Fruit fly (Drosophila melanogaster) whole organism, embryonic: ENCODE measurements around the gene CG7135.

Experiments
- Bgb ChIP-seq: fragments of 200-800 bp; sonication (Bioruptor generic); IDR thresholded peaks from 2 replicates; pipeline ENCODE4 v1.3.6; 2022; ENCODE audit warnings: missing biosample characterization, missing genetic modification characterization; ENCODE audit not compliant: partially characterized antibody
- CG11093 ChIP-seq: fragments of 200-800 bp; sonication (Bioruptor generic); IDR thresholded peaks from 3 replicates; pipeline ENCODE4 v1.3.6; 2022; ENCODE audit warnings: missing biosample characterization, missing genetic modification characterization
- CG11456 ChIP-seq: fragments of 200-800 bp; sonication (Bioruptor generic); IDR thresholded peaks from 3 replicates; pipeline ENCODE4 v1.3.6; 2022; ENCODE audit warnings: missing biosample characterization, missing genetic modification characterization
- CG11723 ChIP-seq: fragments of 200-800 bp; sonication (Bioruptor generic); optimal IDR thresholded peaks from 2 replicates; lab custom pipeline; 2017; ENCODE audit warnings: missing biosample characterization, mild to moderate bottlenecking, missing genetic modification characterization
- CG12219 ChIP-seq: fragments of 200-800 bp; sonication (Bioruptor generic); optimal IDR thresholded peaks from 3 replicates; lab custom pipeline; 2018; ENCODE audit warnings: missing biosample characterization, mild to moderate bottlenecking, missing genetic modification characterization
- CG14667 ChIP-seq: fragments of 200-800 bp; sonication (Bioruptor generic); IDR thresholded peaks from 2 replicates; pipeline ENCODE4 v1.3.6; 2022; ENCODE audit warnings: missing biosample characterization, missing genetic modification characterization
- CG15269 ChIP-seq: fragments of 200-800 bp; sonication (Bioruptor generic); optimal IDR thresholded peaks from 2 replicates; lab custom pipeline; 2018; ENCODE audit warnings: missing biosample characterization, mild to moderate bottlenecking, missing genetic modification characterization, moderate library complexity
- CG1603 ChIP-seq: fragments of 200-800 bp; sonication (Bioruptor generic); optimal IDR thresholded peaks from 2 replicates; lab custom pipeline; 2019; ENCODE audit warnings: missing biosample characterization, mild to moderate bottlenecking, missing genetic modification characterization, moderate library complexity
- CG17328 ChIP-seq: fragments of 200-800 bp; sonication (Bioruptor generic); IDR thresholded peaks from 2 replicates; pipeline ENCODE4 v1.3.6; 2022; ENCODE audit warnings: missing biosample characterization, missing genetic modification characterization
- CG17359 ChIP-seq: fragments of 200-800 bp; sonication (Bioruptor generic); optimal IDR thresholded peaks from 3 replicates; lab custom pipeline; 2018; ENCODE audit warnings: missing biosample characterization, mild to moderate bottlenecking, missing genetic modification characterization, moderate library complexity
- CG17385 ChIP-seq: fragments of 200-800 bp; sonication (Bioruptor generic); optimal IDR thresholded peaks from 3 replicates; lab custom pipeline; 2018; ENCODE audit warnings: missing biosample characterization, mild to moderate bottlenecking, missing genetic modification characterization
- CG1792 ChIP-seq: fragments of 200-800 bp; sonication (Bioruptor generic); optimal IDR thresholded peaks from 2 replicates; lab custom pipeline; 2016; ENCODE audit warnings: missing biosample characterization, missing genetic modification characterization
- CG30431 ChIP-seq: fragments of 200-800 bp; sonication (Bioruptor generic); optimal IDR thresholded peaks from 2 replicates; lab custom pipeline; 2017; ENCODE audit warnings: missing biosample characterization, missing genetic modification characterization
- CG7987 ChIP-seq: fragments of 200-800 bp; sonication (Bioruptor generic); optimal IDR thresholded peaks from 2 replicates; lab custom pipeline; 2018; ENCODE audit warnings: missing biosample characterization, mild to moderate bottlenecking, missing genetic modification characterization, moderate library complexity
- CG8290 ChIP-seq, 3 experiments: fragments of 200-800 bp; sonication (Bioruptor generic); optimal IDR thresholded peaks; 2 replicates each; lab custom pipeline; 2016 to 2019; ENCODE audit warnings: missing biosample characterization in 3 of 3, missing genetic modification characterization in 3 of 3, mild to moderate bottlenecking in 2 of 3, moderate library complexity in 1 of 3
- CG8359 ChIP-seq: fragments of 200-800 bp; sonication (Bioruptor generic); optimal IDR thresholded peaks from 2 replicates; lab custom pipeline; 2017; ENCODE audit warnings: missing biosample characterization, mild to moderate bottlenecking, missing genetic modification characterization, borderline replicate concordance
- CG8765 ChIP-seq: fragments of 200-800 bp; sonication (Bioruptor generic); IDR thresholded peaks from 2 replicates; pipeline ENCODE4 v1.3.6; 2022; ENCODE audit warnings: missing biosample characterization, missing genetic modification characterization
- CG9609 ChIP-seq: fragments of 200-800 bp; sonication (Bioruptor generic); optimal IDR thresholded peaks from 3 replicates; lab custom pipeline; 2016; ENCODE audit warnings: missing biosample characterization, missing genetic modification characterization
- CG9932 ChIP-seq: fragments of 200-800 bp; sonication (Bioruptor generic); IDR thresholded peaks from 2 replicates; pipeline ENCODE4 v1.3.6; 2022; ENCODE audit warnings: missing biosample characterization, missing genetic modification characterization
- Camta ChIP-seq: fragments of 200-800 bp; sonication (Bioruptor generic); optimal IDR thresholded peaks from 2 replicates; lab custom pipeline; 2016; ENCODE audit warnings: missing biosample characterization, missing genetic modification characterization
- D19B ChIP-seq: fragments of 200-800 bp; sonication (Bioruptor generic); optimal IDR thresholded peaks from 2 replicates; lab custom pipeline; 2017; ENCODE audit warnings: missing biosample characterization, mild to moderate bottlenecking, missing genetic modification characterization
- E2f1 ChIP-seq: fragments of 200-800 bp; sonication (Bioruptor generic); IDR thresholded peaks from 2 replicates; pipeline ENCODE4 v1.3.6; 2022; ENCODE audit warnings: missing biosample characterization, missing genetic modification characterization
- Ets65A ChIP-seq: fragments of 200-800 bp; sonication (Bioruptor generic); peaks from one replicate; lab custom pipeline; 2016; ENCODE audit warnings: missing biosample characterization, missing genetic modification characterization
- GATAe ChIP-seq: fragments of 200-800 bp; sonication (Bioruptor generic); conservative IDR thresholded peaks from 2 replicates; pipeline ENCODE4 v1.3.6; 2022; ENCODE audit warnings: missing biosample characterization, missing genetic modification characterization
- HLHmδ ChIP-seq: fragments of 200-800 bp; sonication (Bioruptor generic); optimal IDR thresholded peaks from 2 replicates; lab custom pipeline; 2018; ENCODE audit warnings: missing biosample characterization, mild to moderate bottlenecking, missing genetic modification characterization, moderate library complexity
- Hr51 ChIP-seq, 2 experiments: fragments of 200-800 bp; sonication (Bioruptor generic); optimal IDR thresholded peaks; 2 replicates in 1 of 2; 3 replicates in 1 of 2; lab custom pipeline; 2016 to 2018; ENCODE audit warnings: missing biosample characterization in 2 of 2, missing genetic modification characterization in 2 of 2, mild to moderate bottlenecking in 1 of 2, moderate library complexity in 1 of 2
- Hr78 ChIP-seq, 2 experiments: fragments of 200-800 bp in 1 of 2; fragments of >200 bp in 1 of 2; sonication (Bioruptor generic) in 1 of 2; optimal IDR thresholded peaks; 2 replicates each; lab custom pipeline; 2017 to 2019; ENCODE audit warnings: missing biosample characterization in 2 of 2, missing genetic modification characterization in 2 of 2, mild to moderate bottlenecking in 1 of 2, moderate library complexity in 1 of 2
- Hsf ChIP-seq: fragments of 200-800 bp; sonication (Bioruptor generic); optimal IDR thresholded peaks from 3 replicates; lab custom pipeline; 2016; ENCODE audit warnings: missing biosample characterization, missing genetic modification characterization
- Jarid2 ChIP-seq: fragments of 200-800 bp; sonication (Bioruptor generic); optimal IDR thresholded peaks from 3 replicates; lab custom pipeline; 2017; ENCODE audit warnings: mild to moderate bottlenecking, missing biosample characterization, missing genetic modification reagents, missing genetic modification characterization
- MBD-R2 ChIP-seq: fragments of 200-800 bp; sonication (Bioruptor generic); IDR thresholded peaks from 2 replicates; pipeline ENCODE4 v1.3.6; 2022; ENCODE audit warnings: missing biosample characterization, missing genetic modification characterization
- Med ChIP-seq: fragments of 200-800 bp; sonication (Bioruptor generic); peaks from one replicate; lab custom pipeline; 2016; ENCODE audit warnings: missing biosample characterization, missing genetic modification characterization, mild to moderate bottlenecking, inconsistent platforms, moderate library complexity
- Oli ChIP-seq: fragments of 200-800 bp; sonication (Bioruptor generic); optimal IDR thresholded peaks from 2 replicates; lab custom pipeline; 2018; ENCODE audit warnings: missing biosample characterization, mild to moderate bottlenecking, missing genetic modification characterization, moderate library complexity
- Ptx1 ChIP-seq: fragments of 200-800 bp; sonication (Bioruptor generic); IDR thresholded peaks from 2 replicates; pipeline ENCODE4 v1.3.6; 2022; ENCODE audit warnings: missing biosample characterization, missing genetic modification characterization
- Six4 ChIP-seq: fragments of 200-800 bp; sonication (Bioruptor generic); optimal IDR thresholded peaks from 2 replicates; lab custom pipeline; 2016; ENCODE audit warnings: missing biosample characterization, missing genetic modification characterization
- Tbp ChIP-seq: fragments of >200 bp; optimal IDR thresholded peaks from 2 replicates; lab custom pipeline; 2018; ENCODE audit warnings: missing biosample characterization, missing genetic modification characterization
- dmrt11E ChIP-seq: fragments of 200-800 bp; sonication (Bioruptor generic); optimal IDR thresholded peaks from 3 replicates; lab custom pipeline; 2018; ENCODE audit warnings: missing biosample characterization, mild to moderate bottlenecking, missing genetic modification characterization, moderate library complexity
- dysf ChIP-seq: fragments of 200-800 bp; sonication (Bioruptor generic); IDR thresholded peaks from 3 replicates; pipeline ENCODE4 v1.3.6; 2022; ENCODE audit warnings: missing biosample characterization, missing genetic modification characterization
- esg ChIP-seq: fragments of 200-800 bp; sonication (Bioruptor generic); conservative IDR thresholded peaks from 2 replicates; pipeline ENCODE4 v1.3.6; 2022; ENCODE audit warnings: missing biosample characterization, missing genetic modification characterization
- fd3F ChIP-seq: fragments of 200-800 bp; sonication (Bioruptor generic); optimal IDR thresholded peaks from 2 replicates; lab custom pipeline; 2018; ENCODE audit warnings: missing biosample characterization, mild to moderate bottlenecking, missing genetic modification characterization, moderate library complexity
- gem ChIP-seq: fragments of 200-800 bp; sonication (Bioruptor generic); optimal IDR thresholded peaks from 2 replicates; lab custom pipeline; 2019; ENCODE audit warnings: missing biosample characterization, mild to moderate bottlenecking, missing genetic modification characterization, moderate library complexity
- ind ChIP-seq: fragments of 200-800 bp; sonication (Bioruptor generic); optimal IDR thresholded peaks from 3 replicates; lab custom pipeline; 2016; ENCODE audit warnings: missing biosample characterization, missing genetic modification characterization
- ken ChIP-seq: fragments of 200-800 bp; sonication (Bioruptor generic); IDR thresholded peaks from 3 replicates; pipeline ENCODE4 v1.3.6; 2022; ENCODE audit warnings: missing biosample characterization, missing genetic modification characterization
- lmd ChIP-seq: fragments of 200-800 bp; sonication (Bioruptor generic); IDR thresholded peaks from 2 replicates; pipeline ENCODE4 v1.3.6; 2022; ENCODE audit warnings: missing biosample characterization, missing genetic modification characterization
- pita ChIP-seq: fragments of 200-800 bp; sonication (Bioruptor generic); optimal IDR thresholded peaks from 2 replicates; lab custom pipeline; 2017; ENCODE audit warnings: missing biosample characterization, mild to moderate bottlenecking, missing genetic modification characterization
- prd ChIP-seq, 3 experiments: fragments of >200 bp in 2 of 3; fragments of 200-800 bp in 1 of 3; sonication (Bioruptor generic) in 1 of 3; optimal IDR thresholded peaks in 2 of 3; IDR thresholded peaks in 1 of 3; 2 replicates in 2 of 3; 3 replicates in 1 of 3; pipeline versions ENCODE4 v1.3.6 to Lab custom; 2017 to 2022; ENCODE audit warnings: missing biosample characterization in 1 of 3, missing genetic modification characterization in 1 of 3
- sisA ChIP-seq: fragments of 200-800 bp; sonication (Bioruptor generic); IDR thresholded peaks from 2 replicates; pipeline ENCODE4 v1.3.6; 2022; ENCODE audit warnings: missing biosample characterization, missing genetic modification characterization
- sr ChIP-seq: fragments of 200-800 bp; sonication (Bioruptor generic); IDR thresholded peaks from 3 replicates; pipeline ENCODE4 v1.3.6; 2022; ENCODE audit warnings: missing biosample characterization, missing genetic modification characterization
- tll ChIP-seq, 2 experiments: fragments of 200-800 bp in 1 of 2; fragments of >200 bp in 1 of 2; sonication (Bioruptor generic) in 1 of 2; optimal IDR thresholded peaks; 2 replicates each; lab custom pipeline; 2017 to 2019; ENCODE audit warnings: missing biosample characterization in 2 of 2, missing genetic modification characterization in 2 of 2, mild to moderate bottlenecking in 1 of 2, moderate library complexity in 1 of 2
- wdn ChIP-seq: fragments of 200-800 bp; sonication (Bioruptor generic); IDR thresholded peaks from 2 replicates; pipeline ENCODE4 v1.3.6; 2022; ENCODE audit warnings: missing biosample characterization, missing genetic modification characterization

The CG7135 gene

DNA sequence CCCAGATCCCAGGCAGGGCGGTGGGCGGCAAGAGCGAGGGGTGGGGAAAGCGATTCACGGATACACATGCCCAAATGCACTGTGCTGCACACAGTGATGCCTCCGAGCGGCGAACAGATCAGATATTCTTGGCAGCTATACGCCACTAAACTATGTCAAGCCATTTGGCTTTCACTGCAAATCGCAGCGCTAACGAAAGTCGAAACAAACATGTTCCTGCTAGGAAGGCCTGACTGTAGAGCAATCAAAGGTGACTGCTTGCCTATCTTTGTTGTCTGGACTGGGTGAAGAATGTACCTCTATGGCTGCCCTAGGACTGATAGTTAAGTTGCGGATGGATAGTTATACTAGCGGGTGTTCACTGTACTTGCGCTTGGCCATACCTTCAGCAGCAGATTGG, 32.6 kb downstream of the CG7135 start (continued):
- TF ChIP-seq esg (GFP tag; lab: Robert Waterston, UW) (0 out of 2 replicates have a peak, but pooled peaks have one; percentile 13), CG30431 (no peak), CG14667 (no peak), prd (optimal IDR thresholded peaks at IDR 0.05; lab: Kevin White, UChicago) (no peak), prd (GFP tag; IDR thresholded peaks at IDR 0.05; lab: Robert Waterston, UW) (peak; percentile 34; the same call in 1 of the 3 replicates), dmrt11E (tag; lab: Kevin White, UChicago) (no peak), ken (GFP tag; lab: Robert Waterston, UW) (0 out of 3 replicates have a peak, but pooled peaks have one; percentile 29), lmd (GFP tag; lab: Robert Waterston, UW) (peak; percentile 21; the same call in 1 of the 2 replicates), sr (no peak), CG12219 (no peak), tll (GFP tag; optimal IDR thresholded peaks at IDR 0.05; lab: Kevin White, UChicago) (no peak), Jarid2 (GFP tag; lab: Kevin White, UChicago) (no peak), Hsf (GFP tag; lab: Kevin White, UChicago) (no peak), Tbp (GFP tag; lab: Kevin White, UChicago) (no peak), Ets65A (GFP tag; lab: Kevin White, UChicago) (peak; percentile 62), dysf (GFP tag; lab: Robert Waterston, UW) (0 out of 3 replicates have a peak, but pooled peaks have one; percentile 25), sisA (GFP tag; lab: Robert Waterston, UW) (0 out of 2 replicates have a peak, but pooled peaks have one; percentile 31), Hr51 (GFP tag; optimal IDR thresholded peaks at IDR 0.05; lab: Kevin White, UChicago) (no peak), CG7987 (GFP tag; lab: Kevin White, UChicago) (no peak), GATAe (GFP tag; lab: Robert Waterston, UW) (no peak), HLHmδ (GFP tag; lab: Kevin White, UChicago) (no peak), Oli (peak; percentile 15), fd3F (GFP tag; lab: Kevin White, UChicago) (no peak), CG8359 (GFP tag; lab: Kevin White, UChicago) (no peak), CG11723 (GFP tag; lab: Kevin White, UChicago) (no peak), CG17328 (GFP tag; lab: Robert Waterston, UW) (peak; percentile 44; the same call in 1 of the 2 replicates), CG17359 (tag; lab: Kevin White, UChicago) (peak; percentile 24), CG8290 (GFP tag; optimal IDR thresholded peaks at IDR 0.05; lab: Kevin White, UChicago) (no peak), CG8290 (tag; optimal IDR thresholded peaks at IDR 0.05; lab: Kevin White, UChicago) (no peak), D19B (GFP tag; lab: Kevin White, UChicago) (no peak), Six4 (no peak), CG17385 (GFP tag; lab: Kevin White, UChicago) (no peak), E2f1 (no peak), CG9932 (GFP tag; lab: Robert Waterston, UW) (no peak), CG1792 (GFP tag; lab: Kevin White, UChicago) (no peak), Camta (GFP tag; lab: Kevin White, UChicago) (no peak), CG11093 (GFP tag; lab: Robert Waterston, UW) (peak; percentile 27; the same call in 1 of the 3 replicates), CG15269 (tag; lab: Kevin White, UChicago) (no peak), gem (tag; lab: Kevin White, UChicago) (peak; percentile 3), Hr78 (GFP tag; optimal IDR thresholded peaks at IDR 0.05; lab: Kevin White, UChicago) (no peak), Med (GFP tag; lab: Kevin White, UChicago) (peak; percentile 69), CG11456 (GFP tag; lab: Robert Waterston, UW) (no peak), pita (GFP tag; lab: Kevin White, UChicago) (no peak), CG1603 (tag; lab: Kevin White, UChicago) (peak; percentile 39), ind (GFP tag; lab: Kevin White, UChicago) (peak; percentile 2), CG8765 (GFP tag; lab: Robert Waterston, UW) (no peak), Bgb (no peak), Ptx1 (peak; percentile 36; the same call in 1 of the 2 replicates), CG9609 (GFP tag; lab: Kevin White, UChicago) (peak; percentile 11), MBD-R2 (GFP tag; lab: Robert Waterston, UW) (no peak), wdn (GFP tag; lab: Robert Waterston, UW) (no peak)
